Worm (Caenorhabditis elegans): Measurements from ENCODE around the gene nspd-3.

Gene nspd-3

ce11 chrIV:5206716-5207115 lies 43.9 kb upstream of the nspd-3 start:
- no peak for TF ChIP-seq mec-3 (tag; optimal IDR thresholded peaks at IDR 0.05; ENCODE audit: borderline replicate concordance)
- TF ChIP-seq unc-3 (GFP tag; conservative IDR thresholded peaks at IDR 0.05), result no peak
- TF ChIP-seq unc-3 (tag; optimal IDR thresholded peaks at IDR 0.05), result no peak
- no peak for TF ChIP-seq K02D7.2 (tag; optimal IDR thresholded peaks at IDR 0.05)
- no peak for TF ChIP-seq ceh-30 (tag; optimal IDR thresholded peaks at IDR 0.05)
- no peak for TF ChIP-seq elt-4 (tag; optimal IDR thresholded peaks at IDR 0.05)
- TF ChIP-seq pat-9 (tag; optimal IDR thresholded peaks at IDR 0.05), result no peak
- TF ChIP-seq ceh-34 (tag; optimal IDR thresholded peaks at IDR 0.05), result no peak

- TF ChIP-seq che-1 (tag; optimal IDR thresholded peaks at IDR 0.05), result no peak
- no peak for TF ChIP-seq ceh-19 (GFP tag; optimal IDR thresholded peaks at IDR 0.05)
- TF ChIP-seq sox-2 (GFP tag; IDR thresholded peaks at IDR 0.05), result no peak
- TF ChIP-seq madf-2 (tag; optimal IDR thresholded peaks at IDR 0.05), result no peak
- no peak for TF ChIP-seq ztf-16 (tag; optimal IDR thresholded peaks at IDR 0.05)
- TF ChIP-seq pag-3 (tag; optimal IDR thresholded peaks at IDR 0.05; ENCODE audit: borderline replicate concordance), result no peak
- TF ChIP-seq fkh-6 (tag; optimal IDR thresholded peaks at IDR 0.05), result no peak
- TF ChIP-seq fkh-10 (GFP tag; optimal IDR thresholded peaks at IDR 0.05), result no peak
- no peak for TF ChIP-seq lim-6 (tag; optimal IDR thresholded peaks at IDR 0.05)
- no peak for TF ChIP-seq pat-9 (tag; optimal IDR thresholded peaks at IDR 0.05)
- TF ChIP-seq hlh-30 (tag; optimal IDR thresholded peaks at IDR 0.05; ENCODE audit: insufficient read depth), result no peak
- TF ChIP-seq K09A11.1 (tag; optimal IDR thresholded peaks at IDR 0.05; ENCODE audit: insufficient read depth), result no peak
- TF ChIP-seq ceh-9 (tag; optimal IDR thresholded peaks at IDR 0.05), result no peak
Observed at ce11 chrIV:5204573-5204972, 41.7 kb upstream of the nspd-3 start, which contains the start of gene tni-4. TSS of gene tni-4 (plus strand) at chrIV:5204591.

DNA sequence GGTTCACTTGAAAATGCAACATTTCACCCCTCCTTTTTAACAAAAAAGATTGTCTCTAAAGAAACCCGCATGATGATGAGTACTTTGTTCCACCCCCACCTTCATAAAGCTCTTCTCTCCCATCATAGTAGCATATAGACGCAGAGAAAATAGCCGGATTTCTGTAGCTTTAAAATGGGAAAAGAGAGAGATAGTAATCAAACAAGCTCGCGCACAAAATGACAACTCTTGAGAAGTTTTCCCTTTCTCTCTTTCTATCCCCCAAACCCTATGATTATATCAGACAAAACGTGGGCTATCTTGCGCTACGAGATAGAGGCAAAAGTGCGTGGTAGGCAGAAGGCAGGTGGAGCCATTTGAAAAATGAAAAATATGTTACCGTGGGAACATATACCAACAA lies 39.7 kb upstream of the nspd-3 start:
- TF ChIP-seq ceh-31 (tag; optimal IDR thresholded peaks at IDR 0.05) (no peak), ceh-45 (GFP tag; IDR thresholded peaks at IDR 0.05) (no peak), ceh-19 (GFP tag; optimal IDR thresholded peaks at IDR 0.05) (no peak), sdc-2 (tag; optimal IDR thresholded peaks at IDR 0.05) (no peak), ref-2 (tag; optimal IDR thresholded peaks at IDR 0.05) (no peak), dmd-4 (tag; optimal IDR thresholded peaks at IDR 0.05; ENCODE audit: borderline replicate concordance) (no peak), tbx-2 (tag; optimal IDR thresholded peaks at IDR 0.05) (no peak)

- TF ChIP-seq T23F11.4 (GFP tag; optimal IDR thresholded peaks at IDR 0.05) (no peak), hlh-15 (tag; optimal IDR thresholded peaks at IDR 0.05) (no peak), ceh-48 (tag; optimal IDR thresholded peaks at IDR 0.05) (no peak), fkh-6 (tag; optimal IDR thresholded peaks at IDR 0.05) (no peak), fax-1 (tag; optimal IDR thresholded peaks at IDR 0.05) (no peak), elt-2 (tag; optimal IDR thresholded peaks at IDR 0.05) (no peak), pha-4 (tag; optimal IDR thresholded peaks at IDR 0.05) (no peak), mec-3 (tag; optimal IDR thresholded peaks at IDR 0.05; ENCODE audit: borderline replicate concordance) (no peak), pat-9 (tag; optimal IDR thresholded peaks at IDR 0.05) (no peak), tbx-2 (tag; optimal IDR thresholded peaks at IDR 0.05) (no peak), hlh-13 (GFP tag; optimal IDR thresholded peaks at IDR 0.05) (no peak), pax-1 (tag; optimal IDR thresholded peaks at IDR 0.05) (no peak), F13H6.1 (tag; optimal IDR thresholded peaks at IDR 0.05) (no peak)
Observed at ce11 chrIV:5200813-5201212, 38.0 kb upstream of the nspd-3 start.

- no peak for TF ChIP-seq ztf-16 (tag; optimal IDR thresholded peaks at IDR 0.05)
- TF ChIP-seq zip-5 (tag; optimal IDR thresholded peaks at IDR 0.05), result no peak
- TF ChIP-seq K02D7.2 (tag; optimal IDR thresholded peaks at IDR 0.05), result no peak
- TF ChIP-seq ahr-1 (tag; optimal IDR thresholded peaks at IDR 0.05), result no peak
- no peak for TF ChIP-seq che-1 (tag; optimal IDR thresholded peaks at IDR 0.05)
- no peak for TF ChIP-seq ceh-9 (tag; optimal IDR thresholded peaks at IDR 0.05)
- no peak for TF ChIP-seq ref-2 (tag; optimal IDR thresholded peaks at IDR 0.05)
- no peak for TF ChIP-seq Y22D7AL.16 (tag; optimal IDR thresholded peaks at IDR 0.05)
- no peak for TF ChIP-seq hlh-30 (tag; optimal IDR thresholded peaks at IDR 0.05; ENCODE audit: insufficient read depth)
- TF ChIP-seq pat-9 (tag; optimal IDR thresholded peaks at IDR 0.05), result no peak
- no peak for TF ChIP-seq F13H6.1 (tag; optimal IDR thresholded peaks at IDR 0.05)
- no peak for TF ChIP-seq fkh-6 (tag; optimal IDR thresholded peaks at IDR 0.05)
- TF ChIP-seq unc-55 (GFP tag; optimal IDR thresholded peaks at IDR 0.05), result no peak
- no peak for TF ChIP-seq pag-3 (tag; optimal IDR thresholded peaks at IDR 0.05; ENCODE audit: borderline replicate concordance)
- TF ChIP-seq ceh-30 (tag; optimal IDR thresholded peaks at IDR 0.05), result no peak
- TF ChIP-seq mec-3 (tag; optimal IDR thresholded peaks at IDR 0.05; ENCODE audit: borderline replicate concordance), result no peak
Observed at ce11 chrIV:5195531-5195930, 32.7 kb upstream of the nspd-3 start, which contains the start of gene gpa-18. TSS of gene gpa-18 (minus strand) at chrIV:5195631.
